Fruit fly (Drosophila melanogaster) whole organism, embryonic: ENCODE results near the gene Nep6.
A peak's percentile ranks its signal among the peaks of the same experiment; 100 is the strongest.

Experiments
- BtbVII ChIP-seq: fragments of 200-800 bp; sonication (Bioruptor generic); optimal IDR thresholded peaks from 3 replicates; lab custom pipeline; 2017; ENCODE audit warnings: missing biosample characterization, mild to moderate bottlenecking, missing genetic modification characterization
- Bteb2 ChIP-seq: fragments of 200-800 bp; sonication (Bioruptor generic); optimal IDR thresholded peaks from 2 replicates; lab custom pipeline; 2016; ENCODE audit warnings: missing biosample characterization, missing genetic modification characterization
- CG10366 ChIP-seq: fragments of 200-800 bp; sonication (Bioruptor generic); IDR thresholded peaks from 2 replicates; pipeline ENCODE4 v1.3.6; 2022; ENCODE audit warnings: missing biosample characterization, missing genetic modification characterization
- CG10654 ChIP-seq: fragments of 200-800 bp; sonication (Bioruptor generic); optimal IDR thresholded peaks from 2 replicates; lab custom pipeline; 2016; ENCODE audit warnings: missing biosample characterization, missing genetic modification characterization
- CG10979 ChIP-seq: fragments of 200-800 bp; sonication (Bioruptor generic); optimal IDR thresholded peaks from 2 replicates; lab custom pipeline; 2018; ENCODE audit warnings: missing biosample characterization, mild to moderate bottlenecking, missing genetic modification characterization, moderate library complexity
- CG11456 ChIP-seq: fragments of 200-800 bp; sonication (Bioruptor generic); IDR thresholded peaks from 3 replicates; pipeline ENCODE4 v1.3.6; 2022; ENCODE audit warnings: missing biosample characterization, missing genetic modification characterization
- CG12744 ChIP-seq: fragments of 200-800 bp; sonication (Bioruptor generic); optimal IDR thresholded peaks from 2 replicates; lab custom pipeline; 2016; ENCODE audit warnings: missing biosample characterization, missing genetic modification characterization
- CG13296 ChIP-seq: fragments of 200-800 bp; sonication (Bioruptor generic); optimal IDR thresholded peaks from 3 replicates; lab custom pipeline; 2018; ENCODE audit warnings: missing biosample characterization, mild to moderate bottlenecking, missing genetic modification characterization
- CG15696 ChIP-seq: fragments of 200-800 bp; sonication (Bioruptor generic); optimal IDR thresholded peaks from 2 replicates; lab custom pipeline; 2019; ENCODE audit warnings: missing biosample characterization, mild to moderate bottlenecking, missing genetic modification characterization, moderate library complexity
- CG1647 ChIP-seq: fragments of 200-800 bp; sonication (Bioruptor generic); optimal IDR thresholded peaks from 3 replicates; lab custom pipeline; 2016; ENCODE audit warnings: missing biosample characterization, missing genetic modification characterization
- CG16813 ChIP-seq: fragments of 200-800 bp; sonication (Bioruptor generic); IDR thresholded peaks from 3 replicates; pipeline ENCODE4 v1.3.6; 2022; ENCODE audit warnings: missing biosample characterization, missing genetic modification characterization; ENCODE audit not compliant: partially characterized antibody
- CG17385 ChIP-seq: fragments of 200-800 bp; sonication (Bioruptor generic); optimal IDR thresholded peaks from 3 replicates; lab custom pipeline; 2018; ENCODE audit warnings: missing biosample characterization, mild to moderate bottlenecking, missing genetic modification characterization
- CG1792 ChIP-seq: fragments of 200-800 bp; sonication (Bioruptor generic); optimal IDR thresholded peaks from 2 replicates; lab custom pipeline; 2016; ENCODE audit warnings: missing biosample characterization, missing genetic modification characterization
- CG2120 ChIP-seq: fragments of 200-800 bp; sonication (Bioruptor generic); optimal IDR thresholded peaks from 3 replicates; lab custom pipeline; 2016; ENCODE audit warnings: missing biosample characterization, missing genetic modification characterization
- CG30020 ChIP-seq: fragments of 200-800 bp; optimal IDR thresholded peaks from 2 replicates; lab custom pipeline; 2019; ENCODE audit warnings: missing biosample characterization, mild to moderate bottlenecking, missing genetic modification characterization, moderate library complexity
- CG3065 ChIP-seq: fragments of 200-800 bp; sonication (Bioruptor generic); optimal IDR thresholded peaks from 2 replicates; lab custom pipeline; 2016; ENCODE audit warnings: missing biosample characterization, missing genetic modification characterization
- CG3163 ChIP-seq: fragments of 200-800 bp; sonication (Bioruptor generic); optimal IDR thresholded peaks from 3 replicates; lab custom pipeline; 2016; ENCODE audit warnings: missing biosample characterization, missing genetic modification characterization
- CG32532 ChIP-seq: fragments of 200-800 bp; sonication (Bioruptor generic); IDR thresholded peaks from 2 replicates; pipeline ENCODE4 v1.3.6; 2022; ENCODE audit warnings: missing biosample characterization, missing genetic modification characterization
- CG34376 ChIP-seq: fragments of 200-800 bp; sonication (Bioruptor generic); optimal IDR thresholded peaks from 2 replicates; lab custom pipeline; 2018; ENCODE audit warnings: missing biosample characterization, mild to moderate bottlenecking, missing genetic modification characterization
- CG4820 ChIP-seq: fragments of 200-800 bp; sonication (Bioruptor generic); optimal IDR thresholded peaks from 3 replicates; lab custom pipeline; 2016; ENCODE audit warnings: missing biosample characterization, missing genetic modification characterization
- CG6765 ChIP-seq: fragments of 200-800 bp; sonication (Bioruptor generic); optimal IDR thresholded peaks from 3 replicates; lab custom pipeline; 2017; ENCODE audit warnings: missing biosample characterization, mild to moderate bottlenecking, missing genetic modification characterization
- CG8089 ChIP-seq: fragments of 200-800 bp; sonication (Bioruptor generic); optimal IDR thresholded peaks from 3 replicates; lab custom pipeline; 2016; ENCODE audit warnings: missing biosample characterization, missing genetic modification characterization
- CG8924 ChIP-seq: fragments of 200-800 bp; optimal IDR thresholded peaks from 3 replicates; lab custom pipeline; 2019; ENCODE audit warnings: missing biosample characterization, mild to moderate bottlenecking, missing genetic modification characterization, moderate library complexity
- CG9609 ChIP-seq: fragments of 200-800 bp; sonication (Bioruptor generic); optimal IDR thresholded peaks from 3 replicates; lab custom pipeline; 2016; ENCODE audit warnings: missing biosample characterization, missing genetic modification characterization
- D19A ChIP-seq: fragments of 200-800 bp; optimal IDR thresholded peaks from 3 replicates; lab custom pipeline; 2019; ENCODE audit warnings: missing biosample characterization, mild to moderate bottlenecking, missing genetic modification characterization, moderate library complexity
- Dfd ChIP-seq, 2 experiments: fragments of >200 bp; optimal IDR thresholded peaks; 2 replicates each; lab custom pipeline; 2017; ENCODE audit warnings: missing biosample characterization in 2 of 2, missing genetic modification characterization in 2 of 2
- Dip3 ChIP-seq: fragments of 200-800 bp; sonication (Bioruptor generic); optimal IDR thresholded peaks from 3 replicates; lab custom pipeline; 2016; ENCODE audit warnings: missing biosample characterization, missing genetic modification characterization
- Doc2 ChIP-seq: fragments of 200-800 bp; sonication (Bioruptor generic); IDR thresholded peaks from 2 replicates; pipeline ENCODE4 v1.3.6; 2022; ENCODE audit warnings: missing biosample characterization, missing genetic modification characterization
- ERR ChIP-seq: fragments of 200-800 bp; sonication (Bioruptor generic); optimal IDR thresholded peaks from 2 replicates; lab custom pipeline; 2016; ENCODE audit warnings: missing biosample characterization, missing genetic modification characterization
- Hr3 ChIP-seq: fragments of 200-800 bp; sonication (Bioruptor generic); optimal IDR thresholded peaks from 3 replicates; lab custom pipeline; 2016; ENCODE audit warnings: missing biosample characterization, missing genetic modification characterization
- Meics ChIP-seq: fragments of 200-800 bp; sonication (Bioruptor generic); optimal IDR thresholded peaks from 2 replicates; lab custom pipeline; 2017; ENCODE audit warnings: missing biosample characterization, mild to moderate bottlenecking, missing genetic modification characterization
- Nf-YB ChIP-seq: fragments of 200-800 bp; sonication (Bioruptor generic); optimal IDR thresholded peaks from 3 replicates; lab custom pipeline; 2019; ENCODE audit warnings: missing biosample characterization, mild to moderate bottlenecking, missing genetic modification characterization, moderate library complexity
- Stat92E ChIP-seq, 3 experiments: fragments of >200 bp in 2 of 3; fragments of 200-800 bp in 1 of 3; sonication (Bioruptor generic) in 1 of 3; optimal IDR thresholded peaks; 2 replicates each; lab custom pipeline; 2017 to 2019; ENCODE audit warnings: missing biosample characterization in 3 of 3, missing genetic modification characterization in 3 of 3, mild to moderate bottlenecking in 1 of 3, moderate library complexity in 1 of 3
- Taf1 ChIP-seq: fragments of 200-800 bp; sonication (Bioruptor generic); IDR thresholded peaks from 2 replicates; pipeline ENCODE4 v1.3.6; 2022; ENCODE audit warnings: missing biosample characterization, missing genetic modification characterization
- ato ChIP-seq: fragments of 200-800 bp; sonication (Bioruptor generic); IDR thresholded peaks from 2 replicates; pipeline ENCODE4 v1.3.6; 2022; ENCODE audit warnings: missing biosample characterization, missing genetic modification characterization; ENCODE audit not compliant: partially characterized antibody
- az2 ChIP-seq: fragments of 200-800 bp; sonication (Bioruptor generic); optimal IDR thresholded peaks from 3 replicates; lab custom pipeline; 2016; ENCODE audit warnings: missing biosample characterization, missing genetic modification characterization
- cad ChIP-seq: fragments of >200 bp; optimal IDR thresholded peaks from 2 replicates; lab custom pipeline; 2017; ENCODE audit warnings: missing biosample characterization, missing genetic modification characterization
- emc ChIP-seq: fragments of 200-800 bp; sonication (Bioruptor generic); optimal IDR thresholded peaks from 2 replicates; lab custom pipeline; 2016; ENCODE audit warnings: missing biosample characterization, missing genetic modification characterization
- gsb-n ChIP-seq: fragments of 200-800 bp; sonication (Bioruptor generic); optimal IDR thresholded peaks from 3 replicates; lab custom pipeline; 2018; ENCODE audit warnings: missing biosample characterization, mild to moderate bottlenecking, missing genetic modification characterization
- ken ChIP-seq: fragments of 200-800 bp; sonication (Bioruptor generic); IDR thresholded peaks from 3 replicates; pipeline ENCODE4 v1.3.6; 2022; ENCODE audit warnings: missing biosample characterization, missing genetic modification characterization
- klu ChIP-seq: fragments of 200-800 bp; sonication (Bioruptor generic); IDR thresholded peaks from 2 replicates; pipeline ENCODE4 v1.3.6; 2022; ENCODE audit warnings: missing biosample characterization, missing genetic modification characterization
- mirr ChIP-seq: fragments of 200-800 bp; sonication (Bioruptor generic); optimal IDR thresholded peaks from 3 replicates; lab custom pipeline; 2018; ENCODE audit warnings: missing biosample characterization, mild to moderate bottlenecking, missing genetic modification characterization
- mld ChIP-seq: fragments of 200-800 bp; sonication (Bioruptor generic); IDR thresholded peaks from 3 replicates; pipeline ENCODE4 v1.3.6; 2022; ENCODE audit warnings: missing biosample characterization, missing genetic modification characterization; ENCODE audit not compliant: partially characterized antibody
- pzg ChIP-seq: fragments of 200-800 bp; sonication (Bioruptor generic); optimal IDR thresholded peaks from 3 replicates; lab custom pipeline; 2018; ENCODE audit warnings: missing biosample characterization, mild to moderate bottlenecking, missing genetic modification characterization, moderate library complexity
- ranshi ChIP-seq: fragments of 200-800 bp; sonication (Bioruptor generic); IDR thresholded peaks from 2 replicates; pipeline ENCODE4 v1.3.6; 2022; ENCODE audit warnings: missing biosample characterization, missing genetic modification characterization
- ro ChIP-seq: fragments of 200-800 bp; sonication (Bioruptor generic); IDR thresholded peaks from 2 replicates; pipeline ENCODE4 v1.3.6; 2022; ENCODE audit warnings: missing biosample characterization, missing genetic modification characterization
- sc ChIP-seq, 3 experiments: fragments of >200 bp in 2 of 3; fragments of 200-800 bp in 1 of 3; sonication (Bioruptor generic) in 1 of 3; optimal IDR thresholded peaks; 2 replicates in 2 of 3; 3 replicates in 1 of 3; lab custom pipeline; 2017; ENCODE audit warnings: mild to moderate bottlenecking in 1 of 3, missing biosample characterization in 1 of 3, missing genetic modification characterization in 1 of 3, missing genetic modification reagents in 1 of 3
- ttk ChIP-seq: fragments of 200-800 bp; sonication (Bioruptor generic); IDR thresholded peaks from 2 replicates; pipeline ENCODE4 v2.1.2; 2022; ENCODE audit warnings: missing biosample characterization, missing genetic modification characterization
- z ChIP-seq: fragments of 200-800 bp; sonication (Bioruptor generic); IDR thresholded peaks from 3 replicates; pipeline ENCODE4 v1.3.6; 2022; ENCODE audit warnings: missing biosample characterization, missing genetic modification characterization

The Nep6 gene

dm6 chrX:12755600-12756373, 45.7 kb upstream of the Nep6 start (continued):
- TF ChIP-seq ERR (GFP tag; lab: Kevin White, UChicago) (no peak), D19A (tag; lab: Kevin White, UChicago) (peak; percentile 85), CG30020 (tag; lab: Kevin White, UChicago) (peak; percentile 24), CG16813 (GFP tag; lab: Robert Waterston, UW) (no peak), CG3163 (GFP tag; lab: Kevin White, UChicago) (no peak), pzg (GFP tag; lab: Kevin White, UChicago) (no peak), CG12744 (GFP tag; lab: Kevin White, UChicago) (no peak), CG17385 (GFP tag; lab: Kevin White, UChicago) (peak; percentile 50), Nf-YB (peak; percentile 66), CG10654 (peak; percentile 46), Doc2 (GFP tag; lab: Robert Waterston, UW) (no peak), az2 (peak; percentile 57), CG4820 (peak; percentile 45), CG32532 (GFP tag; lab: Robert Waterston, UW) (peak; percentile 86), CG1792 (GFP tag; lab: Kevin White, UChicago) (peak; percentile 11), CG8089 (GFP tag; lab: Kevin White, UChicago) (no peak), CG3065 (GFP tag; lab: Kevin White, UChicago) (peak; percentile 25), Hr3 (peak; percentile 88), CG34376 (GFP tag; lab: Kevin White, UChicago) (no peak), ttk (GFP tag; lab: Robert Waterston, UW) (peak; percentile 69; the same call in 1 of the 2 replicates), CG9609 (GFP tag; lab: Kevin White, UChicago) (peak; percentile 71), ro (GFP tag; lab: Robert Waterston, UW) (no peak; the same call in 1 of the 2 replicates), ato (no peak), ranshi (GFP tag; lab: Robert Waterston, UW) (peak; percentile 57; the same call in 1 of the 2 replicates), sc (optimal IDR thresholded peaks at IDR 0.05; lab: Kevin White, UChicago) (no peak), sc (GFP tag; optimal IDR thresholded peaks at IDR 0.05; lab: Kevin White, UChicago) (peak; percentile 33), gsb-n (peak; percentile 23), emc (GFP tag; lab: Kevin White, UChicago) (peak; percentile 43), Bteb2 (GFP tag; lab: Kevin White, UChicago) (peak; percentile 56), mld (GFP tag; lab: Robert Waterston, UW) (no peak), CG6765 (GFP tag; lab: Kevin White, UChicago) (peak; percentile 65), klu (GFP tag; lab: Robert Waterston, UW) (peak; percentile 62; the same call in 1 of the 2 replicates), Meics (GFP tag; lab: Kevin White, UChicago) (peak; percentile 92), CG13296 (peak; percentile 76), Dip3 (GFP tag; lab: Kevin White, UChicago) (peak; percentile 75), CG10979 (tag; lab: Kevin White, UChicago) (peak; percentile 55), ken (peak; percentile 67), CG1647 (peak; percentile 16), mirr (GFP tag; lab: Kevin White, UChicago) (no peak), CG11456 (GFP tag; lab: Robert Waterston, UW) (peak; percentile 79), BtbVII (peak; percentile 71), cad (GFP tag; lab: Kevin White, UChicago) (no peak), CG8924 (peak; percentile 82), CG15696 (tag; lab: Kevin White, UChicago) (no peak), CG2120 (GFP tag; lab: Kevin White, UChicago) (peak; percentile 87), CG10366 (GFP tag; lab: Robert Waterston, UW) (peak; percentile 72; the same call in 1 of the 2 replicates), Dfd (GFP tag; optimal IDR thresholded peaks at IDR 0.05; lab: Kevin White, UChicago) (no peak), Stat92E (GFP tag; optimal IDR thresholded peaks at IDR 0.05; lab: Kevin White, UChicago) (no peak), z (GFP tag; lab: Robert Waterston, UW) (no peak), Taf1 (GFP tag; lab: Robert Waterston, UW) (peak; percentile 60; the same call in 1 of the 2 replicates)
